Fruit fly (Drosophila melanogaster) whole organism, embryonic: ENCODE data around the gene Cad88C.
A peak's percentile ranks its signal among the peaks of the same experiment; 100 is the strongest.

ENCODE experiments used
- BEAF-32 ChIP-seq: fragments of 200-800 bp; sonication (Bioruptor generic); optimal IDR thresholded peaks from 3 replicates; lab custom pipeline; 2017; ENCODE audit warnings: missing biosample characterization, missing genetic modification characterization, mild to moderate bottlenecking, moderate library complexity, missing genetic modification reagents
- Bteb2 ChIP-seq: fragments of 200-800 bp; sonication (Bioruptor generic); optimal IDR thresholded peaks from 2 replicates; lab custom pipeline; 2016; ENCODE audit warnings: missing biosample characterization, missing genetic modification characterization
- CG10209 ChIP-seq: fragments of 200-800 bp; sonication (Bioruptor generic); optimal IDR thresholded peaks from 3 replicates; lab custom pipeline; 2017; ENCODE audit warnings: missing biosample characterization, mild to moderate bottlenecking, missing genetic modification characterization, missing genetic modification reagents
- CG11093 ChIP-seq: fragments of 200-800 bp; sonication (Bioruptor generic); IDR thresholded peaks from 3 replicates; pipeline ENCODE4 v1.3.6; 2022; ENCODE audit warnings: missing biosample characterization, missing genetic modification characterization
- CG11247 ChIP-seq: fragments of 200-800 bp; sonication (Bioruptor generic); IDR thresholded peaks from 2 replicates; pipeline ENCODE4 v1.3.6; 2022; ENCODE audit warnings: missing biosample characterization, missing genetic modification characterization
- CG12299 ChIP-seq: fragments of 200-800 bp; sonication (Bioruptor generic); optimal IDR thresholded peaks from 2 replicates; lab custom pipeline; 2018; ENCODE audit warnings: missing biosample characterization, mild to moderate bottlenecking, missing genetic modification characterization
- CG12744 ChIP-seq: fragments of 200-800 bp; sonication (Bioruptor generic); optimal IDR thresholded peaks from 2 replicates; lab custom pipeline; 2016; ENCODE audit warnings: missing biosample characterization, missing genetic modification characterization
- CG14710 ChIP-seq: fragments of 200-800 bp; sonication (Bioruptor generic); optimal IDR thresholded peaks from 3 replicates; lab custom pipeline; 2019; ENCODE audit warnings: missing biosample characterization, mild to moderate bottlenecking, missing genetic modification characterization, moderate library complexity
- CG1529 ChIP-seq: fragments of 200-800 bp; sonication (Bioruptor generic); optimal IDR thresholded peaks from 3 replicates; lab custom pipeline; 2018; ENCODE audit warnings: missing biosample characterization, missing genetic modification characterization
- CG1603 ChIP-seq: fragments of 200-800 bp; sonication (Bioruptor generic); optimal IDR thresholded peaks from 2 replicates; lab custom pipeline; 2019; ENCODE audit warnings: missing biosample characterization, mild to moderate bottlenecking, missing genetic modification characterization, moderate library complexity
- CG16813 ChIP-seq: fragments of 200-800 bp; sonication (Bioruptor generic); IDR thresholded peaks from 3 replicates; pipeline ENCODE4 v1.3.6; 2022; ENCODE audit warnings: missing biosample characterization, missing genetic modification characterization; ENCODE audit not compliant: partially characterized antibody
- CG17829 ChIP-seq: fragments of 200-800 bp; optimal IDR thresholded peaks from 2 replicates; lab custom pipeline; 2019; ENCODE audit warnings: missing biosample characterization, mild to moderate bottlenecking, missing genetic modification characterization, moderate library complexity
- CG1792 ChIP-seq: fragments of 200-800 bp; sonication (Bioruptor generic); optimal IDR thresholded peaks from 2 replicates; lab custom pipeline; 2016; ENCODE audit warnings: missing biosample characterization, missing genetic modification characterization
- CG18011 ChIP-seq: fragments of 200-800 bp; sonication (Bioruptor generic); optimal IDR thresholded peaks from 2 replicates; lab custom pipeline; 2017; ENCODE audit warnings: missing biosample characterization, missing genetic modification characterization, mild to moderate bottlenecking, moderate library complexity, missing genotype
- CG30431 ChIP-seq: fragments of 200-800 bp; sonication (Bioruptor generic); optimal IDR thresholded peaks from 2 replicates; lab custom pipeline; 2017; ENCODE audit warnings: missing biosample characterization, missing genetic modification characterization
- CG31441 ChIP-seq: fragments of 200-800 bp; sonication (Bioruptor generic); IDR thresholded peaks from 2 replicates; pipeline ENCODE4 v1.3.6; 2022; ENCODE audit warnings: missing biosample characterization, missing genetic modification characterization
- CG34376 ChIP-seq: fragments of 200-800 bp; sonication (Bioruptor generic); optimal IDR thresholded peaks from 2 replicates; lab custom pipeline; 2018; ENCODE audit warnings: missing biosample characterization, mild to moderate bottlenecking, missing genetic modification characterization
- CG43689 ChIP-seq: fragments of 200-800 bp; sonication (Bioruptor generic); IDR thresholded peaks from 2 replicates; pipeline ENCODE4 v1.3.6; 2022; ENCODE audit warnings: missing biosample characterization, missing genetic modification characterization
- CG4730 ChIP-seq: fragments of 200-800 bp; sonication (Bioruptor generic); IDR thresholded peaks from 2 replicates; pipeline ENCODE4 v1.3.6; 2022; ENCODE audit warnings: missing biosample characterization, missing genetic modification characterization
- CG5245 ChIP-seq: fragments of 200-800 bp; sonication (Bioruptor generic); optimal IDR thresholded peaks from 3 replicates; lab custom pipeline; 2016; ENCODE audit warnings: missing biosample characterization, missing genetic modification characterization
- CG6813 ChIP-seq: fragments of 200-800 bp; sonication (Bioruptor generic); optimal IDR thresholded peaks from 2 replicates; lab custom pipeline; 2017; ENCODE audit warnings: missing biosample characterization, missing genetic modification characterization, mild to moderate bottlenecking, moderate library complexity, missing genetic modification reagents
- CG8290 ChIP-seq, 3 experiments: fragments of 200-800 bp; sonication (Bioruptor generic); optimal IDR thresholded peaks; 2 replicates each; lab custom pipeline; 2016 to 2019; ENCODE audit warnings: missing biosample characterization in 3 of 3, missing genetic modification characterization in 3 of 3, mild to moderate bottlenecking in 2 of 3, moderate library complexity in 1 of 3
- CG8359 ChIP-seq: fragments of 200-800 bp; sonication (Bioruptor generic); optimal IDR thresholded peaks from 2 replicates; lab custom pipeline; 2017; ENCODE audit warnings: missing biosample characterization, mild to moderate bottlenecking, missing genetic modification characterization, borderline replicate concordance
- CG9437 ChIP-seq: fragments of 200-800 bp; sonication (Bioruptor generic); optimal IDR thresholded peaks from 2 replicates; lab custom pipeline; 2018; ENCODE audit warnings: missing biosample characterization, mild to moderate bottlenecking, missing genetic modification characterization
- CG9817 ChIP-seq: fragments of 200-800 bp; sonication (Bioruptor generic); optimal IDR thresholded peaks from 2 replicates; lab custom pipeline; 2018; ENCODE audit warnings: missing biosample characterization, mild to moderate bottlenecking, missing genetic modification characterization, moderate library complexity
- Chrac-16 ChIP-seq: fragments of 200-800 bp; sonication (Bioruptor generic); optimal IDR thresholded peaks from 3 replicates; lab custom pipeline; 2016; ENCODE audit warnings: missing biosample characterization, missing genetic modification characterization
- Kr ChIP-seq: fragments of 200-800 bp; sonication (Bioruptor generic); optimal IDR thresholded peaks from 2 replicates; lab custom pipeline; 2017; ENCODE audit warnings: missing biosample characterization, mild to moderate bottlenecking, missing genetic modification characterization
- Lhr ChIP-seq: fragments of 200-800 bp; sonication (Bioruptor generic); optimal IDR thresholded peaks from 3 replicates; lab custom pipeline; 2017; ENCODE audit warnings: mild to moderate bottlenecking, missing biosample characterization, missing genetic modification reagents, missing genetic modification characterization
- MESR4 ChIP-seq: fragments of 200-800 bp; sonication (Bioruptor generic); optimal IDR thresholded peaks from 2 replicates; lab custom pipeline; 2018; ENCODE audit warnings: missing biosample characterization, mild to moderate bottlenecking, missing genetic modification characterization, moderate library complexity
- NK7.1 ChIP-seq: fragments of 200-800 bp; sonication (Bioruptor generic); optimal IDR thresholded peaks from 3 replicates; lab custom pipeline; 2016; ENCODE audit warnings: missing biosample characterization, missing genetic modification characterization
- Optix ChIP-seq: fragments of 200-800 bp; sonication (Bioruptor generic); IDR thresholded peaks from 3 replicates; pipeline ENCODE4 v1.3.6; 2022; ENCODE audit warnings: missing biosample characterization, missing genetic modification characterization
- Sin3A ChIP-seq: fragments of >200 bp; optimal IDR thresholded peaks from 2 replicates; lab custom pipeline; 2018
- Sox100B ChIP-seq: fragments of 200-800 bp; sonication (Bioruptor generic); optimal IDR thresholded peaks from 3 replicates; lab custom pipeline; 2018; ENCODE audit warnings: missing biosample characterization, mild to moderate bottlenecking, missing genetic modification characterization
- Spps ChIP-seq: fragments of 200-800 bp; sonication (Bioruptor generic); optimal IDR thresholded peaks from 2 replicates; lab custom pipeline; 2018; ENCODE audit warnings: missing biosample characterization, mild to moderate bottlenecking, missing genetic modification characterization
- Xrp1 ChIP-seq: fragments of 200-800 bp; sonication (Bioruptor generic); IDR thresholded peaks from 2 replicates; pipeline ENCODE4 v1.3.6; 2022; ENCODE audit warnings: missing biosample characterization, missing genetic modification characterization
- YL-1 ChIP-seq: fragments of 200-800 bp; sonication (Bioruptor generic); optimal IDR thresholded peaks from 3 replicates; lab custom pipeline; 2017; ENCODE audit warnings: missing biosample characterization, mild to moderate bottlenecking, missing genetic modification characterization
- ac ChIP-seq: fragments of 200-800 bp; sonication (Bioruptor generic); optimal IDR thresholded peaks from 3 replicates; lab custom pipeline; 2017; ENCODE audit warnings: missing biosample characterization, mild to moderate bottlenecking, missing genetic modification characterization
- dati ChIP-seq: fragments of 200-800 bp; sonication (Bioruptor generic); IDR thresholded peaks from 2 replicates; pipeline ENCODE4 v1.3.6; 2022; ENCODE audit warnings: missing biosample characterization, missing genetic modification characterization
- fru ChIP-seq: fragments of >200 bp; optimal IDR thresholded peaks from 2 replicates; lab custom pipeline; 2017
- gcm ChIP-seq: fragments of 200-800 bp; sonication (Bioruptor generic); optimal IDR thresholded peaks from 2 replicates; lab custom pipeline; 2019; ENCODE audit warnings: missing biosample characterization, mild to moderate bottlenecking, missing genetic modification characterization, moderate library complexity
- gt ChIP-seq: fragments of 200-800 bp; sonication (Bioruptor generic); IDR thresholded peaks from 2 replicates; pipeline ENCODE4 v1.3.6; 2022; ENCODE audit warnings: missing biosample characterization, missing genetic modification characterization
- klu ChIP-seq: fragments of 200-800 bp; sonication (Bioruptor generic); IDR thresholded peaks from 2 replicates; pipeline ENCODE4 v1.3.6; 2022; ENCODE audit warnings: missing biosample characterization, missing genetic modification characterization
- lov ChIP-seq, 2 experiments: fragments of 200-800 bp in 1 of 2; fragments of >200 bp in 1 of 2; sonication (Bioruptor generic) in 1 of 2; IDR thresholded peaks in 1 of 2; optimal IDR thresholded peaks in 1 of 2; 2 replicates in 1 of 2; 3 replicates in 1 of 2; pipeline versions ENCODE4 v1.3.6 to Lab custom; 2017 to 2022; ENCODE audit warnings: missing biosample characterization in 1 of 2, missing genetic modification characterization in 1 of 2
- pfk ChIP-seq: fragments of 200-800 bp; sonication (Bioruptor generic); optimal IDR thresholded peaks from 2 replicates; lab custom pipeline; 2018; ENCODE audit warnings: missing biosample characterization, mild to moderate bottlenecking, missing genetic modification characterization, moderate library complexity
- pzg ChIP-seq: fragments of 200-800 bp; sonication (Bioruptor generic); optimal IDR thresholded peaks from 3 replicates; lab custom pipeline; 2018; ENCODE audit warnings: missing biosample characterization, mild to moderate bottlenecking, missing genetic modification characterization, moderate library complexity
- stwl ChIP-seq: fragments of 200-800 bp; sonication (Bioruptor generic); optimal IDR thresholded peaks from 3 replicates; lab custom pipeline; 2018; ENCODE audit warnings: missing biosample characterization, mild to moderate bottlenecking, missing genetic modification characterization, moderate library complexity
- tio ChIP-seq: fragments of 200-800 bp; sonication (Bioruptor generic); optimal IDR thresholded peaks from 2 replicates; lab custom pipeline; 2017; ENCODE audit warnings: missing biosample characterization, missing genetic modification characterization, inconsistent platforms

Gene Cad88C

DNA sequence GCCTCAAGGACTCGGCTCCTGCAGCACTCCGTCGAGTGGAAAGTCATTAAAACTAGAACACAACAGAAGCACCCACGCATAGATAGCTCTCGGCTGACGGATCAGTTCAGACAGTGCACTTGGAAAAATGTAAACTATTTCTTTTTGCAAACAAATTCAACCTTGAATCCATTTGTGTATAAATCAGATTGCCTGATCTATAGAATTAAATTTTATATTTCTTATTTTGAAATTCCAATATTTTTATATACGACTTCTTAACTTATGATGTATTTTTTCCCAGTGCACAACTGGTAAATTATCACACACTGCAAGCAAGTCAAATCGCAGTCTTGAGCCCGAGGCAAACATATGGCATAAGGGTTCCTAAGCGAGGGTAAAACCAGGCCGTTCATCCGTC, 44.5 kb downstream of the Cad88C start (continued):
- no peak for TF ChIP-seq CG12299 (tag; lab: Kevin White, UChicago)
- no peak for TF ChIP-seq CG34376 (GFP tag; lab: Kevin White, UChicago)
- peak; percentile 29 for TF ChIP-seq CG1792 (GFP tag; lab: Kevin White, UChicago)
- no peak for TF ChIP-seq BEAF-32
- TF ChIP-seq Xrp1, result peak; percentile 93
- TF ChIP-seq Lhr (GFP tag; lab: Kevin White, UChicago), result peak; percentile 12
- peak; percentile 35 for TF ChIP-seq CG1529 (GFP tag; lab: Kevin White, UChicago)
- TF ChIP-seq CG4730 (GFP tag; lab: Robert Waterston, UW), result peak; percentile 34; the same call in 1 of the 2 replicates
- no peak for TF ChIP-seq klu
- TF ChIP-seq Sox100B (GFP tag; lab: Kevin White, UChicago), result peak; percentile 49
- no peak for TF ChIP-seq YL-1 (GFP tag; lab: Kevin White, UChicago)
- peak; percentile 53 for TF ChIP-seq stwl (tag; lab: Kevin White, UChicago)
- TF ChIP-seq Optix (GFP tag; lab: Robert Waterston, UW), result peak; percentile 51; the same call in 1 of the 3 replicates
- peak; percentile 60 for TF ChIP-seq Chrac-16 (GFP tag; lab: Kevin White, UChicago)
- no peak for TF ChIP-seq Bteb2 (GFP tag; lab: Kevin White, UChicago)
- peak; percentile 79 for TF ChIP-seq ac (GFP tag; lab: Kevin White, UChicago)
- TF ChIP-seq fru (lab: Kevin White, UChicago), result no peak
- peak; percentile 33 for TF ChIP-seq CG30431 (GFP tag; lab: Kevin White, UChicago)
- TF ChIP-seq CG9437 (GFP tag; lab: Kevin White, UChicago), result peak; percentile 18
- TF ChIP-seq NK7.1 (GFP tag; lab: Kevin White, UChicago), result no peak
- TF ChIP-seq CG1603 (tag; lab: Kevin White, UChicago), result peak; percentile 49
- TF ChIP-seq CG16813, result no peak
- peak; percentile 37; the same call in 1 of the 2 replicates for TF ChIP-seq gt (GFP tag; lab: Robert Waterston, UW)
- peak; percentile 44 for TF ChIP-seq CG5245 (GFP tag; lab: Kevin White, UChicago)
- peak; percentile 51 for TF ChIP-seq gcm (GFP tag; lab: Kevin White, UChicago)
- peak; percentile 74 for TF ChIP-seq CG6813
- TF ChIP-seq CG8359 (GFP tag; lab: Kevin White, UChicago), result peak; percentile 51
- TF ChIP-seq Kr (GFP tag; lab: Kevin White, UChicago), result peak; percentile 67
- peak; percentile 63; the same call in 1 of the 3 replicates for TF ChIP-seq CG11093 (GFP tag; lab: Robert Waterston, UW)
- no peak for TF ChIP-seq CG18011 (GFP tag; lab: Kevin White, UChicago)
- TF ChIP-seq CG10209 (GFP tag; lab: Kevin White, UChicago), result peak; percentile 59
- no peak for TF ChIP-seq dati (GFP tag; lab: Robert Waterston, UW)
- TF ChIP-seq CG14710 (tag; lab: Kevin White, UChicago), result peak; percentile 82
- no peak for TF ChIP-seq Sin3A (lab: Kevin White, UChicago)
- no peak for TF ChIP-seq lov (optimal IDR thresholded peaks at IDR 0.05; lab: Kevin White, UChicago)
- 0 out of 3 replicates have a peak, but pooled peaks have one; percentile 84 for TF ChIP-seq lov (GFP tag; IDR thresholded peaks at IDR 0.05; lab: Robert Waterston, UW)
- TF ChIP-seq CG43689 (GFP tag; lab: Robert Waterston, UW), result no peak
- no peak for TF ChIP-seq CG11247
- peak; percentile 73 for TF ChIP-seq Spps
- TF ChIP-seq tio (GFP tag; lab: Kevin White, UChicago), result peak; percentile 52
- peak; percentile 92 for TF ChIP-seq CG17829 (tag; lab: Kevin White, UChicago)
- peak; percentile 20 for TF ChIP-seq CG12744 (GFP tag; lab: Kevin White, UChicago)
- no peak for TF ChIP-seq pzg (GFP tag; lab: Kevin White, UChicago)
- TF ChIP-seq CG9817, result no peak
- no peak for TF ChIP-seq MESR4 (GFP tag; lab: Kevin White, UChicago)
- peak; percentile 86 for TF ChIP-seq CG31441 (GFP tag; lab: Robert Waterston, UW)
- peak; percentile 30 for TF ChIP-seq CG8290 (GFP tag; optimal IDR thresholded peaks at IDR 0.05; lab: Kevin White, UChicago)
- no peak for TF ChIP-seq CG8290 (tag; optimal IDR thresholded peaks at IDR 0.05; lab: Kevin White, UChicago)
- TF ChIP-seq pfk (GFP tag; lab: Kevin White, UChicago), result no peak
